Worm (Caenorhabditis elegans): ENCODE data around the gene R09F10.5.

R09F10.5 gene

DNA sequence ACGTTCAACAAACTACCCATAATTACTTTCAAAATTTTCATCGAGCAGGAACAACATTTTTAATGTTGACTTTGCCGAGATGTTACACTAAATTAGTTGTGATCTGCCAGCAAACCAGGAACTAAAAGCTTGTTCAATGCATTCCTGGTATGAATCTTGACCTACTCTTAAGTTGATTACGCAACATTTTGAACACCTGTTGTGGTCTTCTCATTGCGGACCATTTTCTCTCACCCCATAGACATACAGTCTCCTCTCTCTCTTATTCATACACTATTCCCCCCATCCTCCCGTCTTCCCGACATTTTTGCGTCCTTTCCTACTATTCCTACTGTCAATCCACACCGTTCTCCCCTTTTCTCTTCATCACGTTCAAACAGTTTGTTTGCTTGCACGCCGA, 34.0 kb downstream of the R09F10.5 start:
- TF ChIP-seq W03F9.2 (tag; optimal IDR thresholded peaks at IDR 0.05) (no peak), him-1 (tag; optimal IDR thresholded peaks at IDR 0.05) (no peak), dao-5 (tag; optimal IDR thresholded peaks at IDR 0.05) (no peak)

DNA sequence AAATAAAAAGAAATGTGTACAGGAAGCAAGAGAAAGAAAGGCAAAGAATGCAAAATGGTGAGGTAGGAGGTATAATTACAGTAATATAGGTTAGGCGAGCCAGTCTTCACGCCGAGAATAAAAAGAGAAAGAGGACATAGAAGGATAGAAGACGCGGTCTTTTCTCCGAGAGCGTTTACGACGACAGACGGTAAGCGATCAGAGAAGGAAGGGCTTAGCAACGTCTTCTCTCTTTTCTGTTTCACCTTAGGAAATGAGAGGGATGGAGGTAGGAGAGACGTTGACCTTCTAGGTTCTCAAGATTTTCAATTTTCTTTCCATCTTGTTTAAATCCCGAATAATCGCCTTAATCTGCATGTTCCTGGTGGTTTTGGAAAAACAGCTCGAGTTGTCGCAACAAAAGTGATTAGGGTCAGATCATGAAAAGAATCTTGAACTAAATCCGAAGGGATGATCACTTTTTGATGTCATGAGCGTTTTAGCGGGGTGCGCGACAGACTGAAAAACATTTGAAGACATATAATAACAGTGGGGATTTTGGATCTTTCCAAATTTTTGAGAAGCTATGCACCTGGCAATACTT, 36.4 kb downstream of the R09F10.5 start, which contains the start of gene cutl-29:
Gene cutl-29, minus strand, starts transcription at position 51 of the 583 bp plus-strand sequence.
- no peak for TF ChIP-seq him-1 (tag; optimal IDR thresholded peaks at IDR 0.05)
- no peak for TF ChIP-seq dao-5 (tag; optimal IDR thresholded peaks at IDR 0.05)
- no peak for TF ChIP-seq W03F9.2 (tag; optimal IDR thresholded peaks at IDR 0.05)

DNA sequence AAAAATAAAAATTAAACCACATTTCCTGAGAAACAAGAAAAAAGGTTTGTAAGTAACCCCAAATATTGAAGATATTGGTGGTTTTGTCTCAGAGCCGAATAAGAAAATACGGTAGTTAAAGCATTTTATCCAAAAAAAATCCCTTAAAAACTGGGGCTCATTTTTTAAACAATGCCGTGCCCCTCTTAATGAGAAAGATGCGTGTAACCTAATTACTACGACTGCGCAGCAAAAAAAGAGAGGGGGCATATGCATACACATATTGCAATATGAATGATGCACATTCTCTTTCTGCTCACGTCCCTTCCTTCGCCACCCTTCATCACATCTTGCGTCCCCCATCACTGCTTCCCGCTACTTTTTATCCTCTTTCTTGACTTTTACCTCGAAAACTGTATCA, 39.4 kb downstream of the R09F10.5 start:
- no peak for TF ChIP-seq him-1 (tag; optimal IDR thresholded peaks at IDR 0.05)
- TF ChIP-seq dao-5 (tag; optimal IDR thresholded peaks at IDR 0.05) = no peak
- no peak for TF ChIP-seq W03F9.2 (tag; optimal IDR thresholded peaks at IDR 0.05)

DNA sequence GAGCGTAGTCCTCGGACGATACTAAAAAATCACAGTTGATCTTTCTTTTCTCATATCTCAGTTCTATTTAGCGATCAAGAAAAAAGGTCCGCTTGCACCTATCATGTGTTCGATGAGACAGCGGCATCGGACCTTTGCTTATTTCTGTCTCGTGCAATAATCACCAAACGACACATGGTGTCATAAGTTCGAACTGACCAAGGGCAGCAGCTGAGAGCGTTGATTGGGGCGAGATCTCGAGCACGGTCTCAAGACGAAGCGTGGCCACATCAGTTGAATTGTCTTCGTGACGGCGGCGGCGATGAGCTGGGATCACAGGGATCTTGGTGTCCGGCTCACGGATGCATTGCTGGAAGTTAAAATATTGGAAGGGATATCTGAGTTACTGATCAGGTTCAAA, 44.8 kb downstream of the R09F10.5 start:
- TF ChIP-seq W03F9.2 (tag; optimal IDR thresholded peaks at IDR 0.05) = no peak

DNA sequence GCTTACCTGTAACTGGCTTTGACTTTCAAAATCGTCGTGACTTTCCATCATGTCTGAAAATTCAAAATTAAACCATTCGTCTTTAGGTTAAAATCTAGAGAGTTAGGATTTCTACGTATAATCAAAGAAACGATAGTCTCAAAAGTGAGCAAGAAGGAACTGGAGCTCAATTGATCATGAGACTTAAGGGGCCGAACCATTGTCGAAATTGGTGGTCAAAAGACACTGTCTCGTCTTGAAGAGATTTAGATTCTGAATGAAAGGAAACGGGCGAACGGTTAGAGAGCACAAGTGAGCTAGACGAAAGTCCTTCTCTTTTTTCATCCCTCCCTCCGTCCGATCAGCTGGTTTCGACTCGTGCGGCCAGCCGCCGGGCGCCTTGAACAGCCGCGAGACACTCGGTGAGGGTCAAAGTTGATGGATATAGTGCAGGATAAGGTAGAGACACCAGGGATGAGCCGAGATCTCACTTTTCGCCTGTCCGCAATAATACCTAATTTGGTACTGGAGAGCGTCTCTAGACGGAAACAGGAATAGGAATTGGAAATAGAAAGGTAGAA, 46.3 kb downstream of the R09F10.5 start, which contains the start of gene M60.7:
Gene M60.7, minus strand, starts transcription at position 51 of the 560 bp plus-strand sequence.
- no peak for TF ChIP-seq him-1 (tag; optimal IDR thresholded peaks at IDR 0.05)
- TF ChIP-seq dao-5 (tag; optimal IDR thresholded peaks at IDR 0.05) = no peak
- TF ChIP-seq W03F9.2 (tag; optimal IDR thresholded peaks at IDR 0.05) = no peak

DNA sequence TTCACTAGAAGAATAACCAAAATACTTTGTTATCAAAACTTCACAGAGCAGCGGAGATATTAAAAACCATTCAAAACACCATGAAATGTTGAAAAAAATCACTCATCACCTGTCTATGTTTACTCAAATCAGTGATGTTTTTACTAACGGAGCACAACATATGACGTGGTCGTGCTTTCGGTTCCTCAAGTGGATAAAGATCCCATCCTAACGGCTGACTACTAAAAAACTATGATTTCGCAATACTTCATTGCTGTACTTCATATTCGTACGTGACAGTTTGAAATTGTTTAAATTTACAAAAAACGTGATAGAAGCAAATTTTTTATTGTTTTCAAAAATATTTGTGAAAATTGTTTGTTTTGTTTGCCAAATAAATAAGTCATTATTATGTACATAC, 49.8 kb downstream of the R09F10.5 start:
- TF ChIP-seq him-1 (tag; optimal IDR thresholded peaks at IDR 0.05) (no peak), dao-5 (tag; optimal IDR thresholded peaks at IDR 0.05) (no peak), W03F9.2 (tag; optimal IDR thresholded peaks at IDR 0.05) (no peak)

All from whole organism, L4/young adult.